Fruit fly (Drosophila melanogaster) whole organism, embryonic: ENCODE results near the gene flip.

Experiments
- CG1024 ChIP-seq: fragments of 200-800 bp; sonication (Bioruptor generic); IDR thresholded peaks from 2 replicates; pipeline ENCODE4 v1.3.6; 2022; ENCODE audit warnings: missing biosample characterization, missing genetic modification characterization
- CG10431 ChIP-seq: fragments of 200-800 bp; sonication (Bioruptor generic); optimal IDR thresholded peaks from 3 replicates; lab custom pipeline; 2018; ENCODE audit warnings: missing biosample characterization, mild to moderate bottlenecking, missing genetic modification characterization
- CG13287 ChIP-seq: fragments of 200-800 bp; sonication (Bioruptor generic); IDR thresholded peaks from 2 replicates; pipeline ENCODE4 v1.3.6; 2022; ENCODE audit warnings: missing biosample characterization, missing genetic modification characterization; ENCODE audit not compliant: partially characterized antibody
- CG13424 ChIP-seq: fragments of 200-800 bp; sonication (Bioruptor generic); optimal IDR thresholded peaks from 2 replicates; lab custom pipeline; 2019; ENCODE audit warnings: missing biosample characterization, mild to moderate bottlenecking, missing genetic modification characterization, moderate library complexity
- CG14441 ChIP-seq: fragments of 200-800 bp; sonication (Bioruptor generic); IDR thresholded peaks from 2 replicates; pipeline ENCODE4 v1.3.6; 2022; ENCODE audit warnings: missing biosample characterization, missing genetic modification characterization
- CG14860 ChIP-seq: fragments of 200-800 bp; sonication (Bioruptor generic); IDR thresholded peaks from 3 replicates; pipeline ENCODE4 v1.3.6; 2022; ENCODE audit warnings: missing biosample characterization, missing genetic modification characterization; ENCODE audit not compliant: partially characterized antibody
- CG15696 ChIP-seq: fragments of 200-800 bp; sonication (Bioruptor generic); optimal IDR thresholded peaks from 2 replicates; lab custom pipeline; 2019; ENCODE audit warnings: missing biosample characterization, mild to moderate bottlenecking, missing genetic modification characterization, moderate library complexity
- CG1603 ChIP-seq: fragments of 200-800 bp; sonication (Bioruptor generic); optimal IDR thresholded peaks from 2 replicates; lab custom pipeline; 2019; ENCODE audit warnings: missing biosample characterization, mild to moderate bottlenecking, missing genetic modification characterization, moderate library complexity
- CG16815 ChIP-seq: fragments of 200-800 bp; sonication (Bioruptor generic); optimal IDR thresholded peaks from 3 replicates; lab custom pipeline; 2017; ENCODE audit warnings: missing biosample characterization, mild to moderate bottlenecking, missing genetic modification characterization
- CG17829 ChIP-seq: fragments of 200-800 bp; optimal IDR thresholded peaks from 2 replicates; lab custom pipeline; 2019; ENCODE audit warnings: missing biosample characterization, mild to moderate bottlenecking, missing genetic modification characterization, moderate library complexity
- CG18262 ChIP-seq: fragments of 200-800 bp; optimal IDR thresholded peaks from 3 replicates; lab custom pipeline; 2019; ENCODE audit warnings: missing biosample characterization, mild to moderate bottlenecking, missing genetic modification characterization, moderate library complexity
- CG6254 ChIP-seq: fragments of 200-800 bp; sonication (Bioruptor generic); optimal IDR thresholded peaks from 3 replicates; lab custom pipeline; 2017; ENCODE audit warnings: mild to moderate bottlenecking, missing biosample characterization, missing genetic modification reagents, missing genetic modification characterization
- CG7745 ChIP-seq: fragments of 200-800 bp; sonication (Bioruptor generic); optimal IDR thresholded peaks from 2 replicates; lab custom pipeline; 2018; ENCODE audit warnings: missing biosample characterization, mild to moderate bottlenecking, missing genetic modification characterization, moderate library complexity
- CG7963 ChIP-seq: fragments of 200-800 bp; sonication (Bioruptor generic); IDR thresholded peaks from 3 replicates; pipeline ENCODE4 v1.3.6; 2022; ENCODE audit warnings: missing biosample characterization, missing genetic modification characterization; ENCODE audit not compliant: partially characterized antibody
- CG7987 ChIP-seq: fragments of 200-800 bp; sonication (Bioruptor generic); optimal IDR thresholded peaks from 2 replicates; lab custom pipeline; 2018; ENCODE audit warnings: missing biosample characterization, mild to moderate bottlenecking, missing genetic modification characterization, moderate library complexity
- CG8388 ChIP-seq: fragments of 200-800 bp; sonication (Bioruptor generic); optimal IDR thresholded peaks from 2 replicates; lab custom pipeline; 2019; ENCODE audit warnings: missing biosample characterization, mild to moderate bottlenecking, missing genetic modification characterization, moderate library complexity
- CG8924 ChIP-seq: fragments of 200-800 bp; optimal IDR thresholded peaks from 3 replicates; lab custom pipeline; 2019; ENCODE audit warnings: missing biosample characterization, mild to moderate bottlenecking, missing genetic modification characterization, moderate library complexity
- D ChIP-seq, 2 experiments: fragments of 200-800 bp in 1 of 2; fragments of >200 bp in 1 of 2; sonication (Bioruptor generic) in 1 of 2; optimal IDR thresholded peaks; 2 replicates in 1 of 2; 3 replicates in 1 of 2; lab custom pipeline; 2017; ENCODE audit warnings: mild to moderate bottlenecking in 1 of 2, missing biosample characterization in 1 of 2, missing genetic modification characterization in 1 of 2, missing genetic modification reagents in 1 of 2
- Dfd ChIP-seq, 2 experiments: fragments of >200 bp; optimal IDR thresholded peaks; 2 replicates each; lab custom pipeline; 2017; ENCODE audit warnings: missing biosample characterization in 2 of 2, missing genetic modification characterization in 2 of 2
- E2f1 ChIP-seq: fragments of 200-800 bp; sonication (Bioruptor generic); IDR thresholded peaks from 2 replicates; pipeline ENCODE4 v1.3.6; 2022; ENCODE audit warnings: missing biosample characterization, missing genetic modification characterization
- Elba2 ChIP-seq: fragments of 200-800 bp; sonication (Bioruptor generic); optimal IDR thresholded peaks from 3 replicates; lab custom pipeline; 2016; ENCODE audit warnings: missing biosample characterization, missing genetic modification characterization
- Ets97D ChIP-seq: fragments of 200-800 bp; sonication (Bioruptor generic); optimal IDR thresholded peaks from 3 replicates; lab custom pipeline; 2016; ENCODE audit warnings: missing biosample characterization, missing genetic modification characterization
- HmgZ ChIP-seq: fragments of 200-800 bp; sonication (Bioruptor generic); optimal IDR thresholded peaks from 2 replicates; lab custom pipeline; 2018; ENCODE audit warnings: missing biosample characterization, mild to moderate bottlenecking, missing genetic modification characterization
- Hmr ChIP-seq: fragments of 200-800 bp; sonication (Bioruptor generic); optimal IDR thresholded peaks from 3 replicates; lab custom pipeline; 2017; ENCODE audit warnings: mild to moderate bottlenecking, missing biosample characterization, missing genetic modification reagents, missing genetic modification characterization
- Kr ChIP-seq: fragments of 200-800 bp; sonication (Bioruptor generic); optimal IDR thresholded peaks from 2 replicates; lab custom pipeline; 2017; ENCODE audit warnings: missing biosample characterization, mild to moderate bottlenecking, missing genetic modification characterization
- Lhr ChIP-seq: fragments of 200-800 bp; sonication (Bioruptor generic); optimal IDR thresholded peaks from 3 replicates; lab custom pipeline; 2017; ENCODE audit warnings: mild to moderate bottlenecking, missing biosample characterization, missing genetic modification reagents, missing genetic modification characterization
- MBD-R2 ChIP-seq: fragments of 200-800 bp; sonication (Bioruptor generic); IDR thresholded peaks from 2 replicates; pipeline ENCODE4 v1.3.6; 2022; ENCODE audit warnings: missing biosample characterization, missing genetic modification characterization
- MTF-1 ChIP-seq: fragments of 200-800 bp; sonication (Bioruptor generic); optimal IDR thresholded peaks from 2 replicates; lab custom pipeline; 2018; ENCODE audit warnings: missing biosample characterization, mild to moderate bottlenecking, missing genetic modification characterization, borderline replicate concordance
- Meics ChIP-seq: fragments of 200-800 bp; sonication (Bioruptor generic); optimal IDR thresholded peaks from 2 replicates; lab custom pipeline; 2017; ENCODE audit warnings: missing biosample characterization, mild to moderate bottlenecking, missing genetic modification characterization
- Nf-YA ChIP-seq: fragments of 200-800 bp; sonication (Bioruptor generic); IDR thresholded peaks from 2 replicates; pipeline ENCODE4 v1.3.6; 2022; ENCODE audit warnings: missing biosample characterization, missing genetic modification characterization
- Oaz ChIP-seq: fragments of 200-800 bp; sonication (Bioruptor generic); IDR thresholded peaks from 2 replicates; pipeline ENCODE4 v1.3.6; 2022; ENCODE audit warnings: missing biosample characterization, missing genetic modification characterization
- Xbp1 ChIP-seq: fragments of 200-800 bp; sonication (Bioruptor generic); optimal IDR thresholded peaks from 3 replicates; lab custom pipeline; 2016; ENCODE audit warnings: missing biosample characterization, mild to moderate bottlenecking, missing genetic modification characterization
- Xrp1 ChIP-seq: fragments of 200-800 bp; sonication (Bioruptor generic); IDR thresholded peaks from 2 replicates; pipeline ENCODE4 v1.3.6; 2022; ENCODE audit warnings: missing biosample characterization, missing genetic modification characterization
- ac ChIP-seq: fragments of 200-800 bp; sonication (Bioruptor generic); optimal IDR thresholded peaks from 3 replicates; lab custom pipeline; 2017; ENCODE audit warnings: missing biosample characterization, mild to moderate bottlenecking, missing genetic modification characterization
- al ChIP-seq: fragments of 200-800 bp; sonication (Bioruptor generic); IDR thresholded peaks from 2 replicates; pipeline ENCODE4 v1.3.6; 2022; ENCODE audit warnings: missing biosample characterization, missing genetic modification characterization
- corto ChIP-seq: fragments of 200-800 bp; sonication (Bioruptor generic); optimal IDR thresholded peaks from 2 replicates; lab custom pipeline; 2016; ENCODE audit warnings: missing biosample characterization, mild to moderate bottlenecking, missing genetic modification characterization, moderate library complexity
- fu2 ChIP-seq: fragments of 200-800 bp; sonication (Bioruptor generic); optimal IDR thresholded peaks from 2 replicates; lab custom pipeline; 2016; ENCODE audit warnings: missing biosample characterization, missing genetic modification characterization
- her ChIP-seq: fragments of 200-800 bp; sonication (Bioruptor generic); optimal IDR thresholded peaks from 2 replicates; lab custom pipeline; 2016; ENCODE audit warnings: missing biosample characterization, missing genetic modification characterization
- mam ChIP-seq: fragments of 200-800 bp; sonication (Bioruptor generic); optimal IDR thresholded peaks from 3 replicates; lab custom pipeline; 2016; ENCODE audit warnings: missing biosample characterization, missing genetic modification characterization
- mirr ChIP-seq: fragments of 200-800 bp; sonication (Bioruptor generic); optimal IDR thresholded peaks from 3 replicates; lab custom pipeline; 2018; ENCODE audit warnings: missing biosample characterization, mild to moderate bottlenecking, missing genetic modification characterization
- mld ChIP-seq: fragments of 200-800 bp; sonication (Bioruptor generic); IDR thresholded peaks from 3 replicates; pipeline ENCODE4 v1.3.6; 2022; ENCODE audit warnings: missing biosample characterization, missing genetic modification characterization; ENCODE audit not compliant: partially characterized antibody
- nerfin-1 ChIP-seq: fragments of 200-800 bp; sonication (Bioruptor generic); optimal IDR thresholded peaks from 3 replicates; lab custom pipeline; 2019; ENCODE audit warnings: missing biosample characterization, mild to moderate bottlenecking, missing genetic modification characterization, moderate library complexity
- org-1 ChIP-seq: fragments of 200-800 bp; sonication (Bioruptor generic); optimal IDR thresholded peaks from 2 replicates; lab custom pipeline; 2017; ENCODE audit warnings: missing biosample characterization, missing genetic modification characterization
- otp ChIP-seq: fragments of 200-800 bp; sonication (Bioruptor generic); IDR thresholded peaks from 3 replicates; pipeline ENCODE4, ENCODE4 v1.3.6; 2022; ENCODE audit warnings: missing biosample characterization, missing genetic modification characterization
- sisA ChIP-seq: fragments of 200-800 bp; sonication (Bioruptor generic); IDR thresholded peaks from 2 replicates; pipeline ENCODE4 v1.3.6; 2022; ENCODE audit warnings: missing biosample characterization, missing genetic modification characterization
- sob ChIP-seq: fragments of 200-800 bp; sonication (Bioruptor generic); IDR thresholded peaks from 2 replicates; pipeline ENCODE4 v1.3.6; 2022; ENCODE audit warnings: missing biosample characterization, missing genetic modification characterization
- tio ChIP-seq: fragments of 200-800 bp; sonication (Bioruptor generic); optimal IDR thresholded peaks from 2 replicates; lab custom pipeline; 2017; ENCODE audit warnings: missing biosample characterization, missing genetic modification characterization, inconsistent platforms
- vnd ChIP-seq: fragments of 200-800 bp; sonication (Bioruptor generic); IDR thresholded peaks from 3 replicates; pipeline ENCODE4 v1.3.6; 2022; ENCODE audit warnings: missing biosample characterization, missing genetic modification characterization; ENCODE audit not compliant: partially characterized antibody
- zen2 ChIP-seq: fragments of 200-800 bp; sonication (Bioruptor generic); IDR thresholded peaks from 3 replicates; pipeline ENCODE4 v1.3.6; 2022; ENCODE audit warnings: missing biosample characterization, missing genetic modification characterization; ENCODE audit not compliant: partially characterized antibody

The flip gene

DNA sequence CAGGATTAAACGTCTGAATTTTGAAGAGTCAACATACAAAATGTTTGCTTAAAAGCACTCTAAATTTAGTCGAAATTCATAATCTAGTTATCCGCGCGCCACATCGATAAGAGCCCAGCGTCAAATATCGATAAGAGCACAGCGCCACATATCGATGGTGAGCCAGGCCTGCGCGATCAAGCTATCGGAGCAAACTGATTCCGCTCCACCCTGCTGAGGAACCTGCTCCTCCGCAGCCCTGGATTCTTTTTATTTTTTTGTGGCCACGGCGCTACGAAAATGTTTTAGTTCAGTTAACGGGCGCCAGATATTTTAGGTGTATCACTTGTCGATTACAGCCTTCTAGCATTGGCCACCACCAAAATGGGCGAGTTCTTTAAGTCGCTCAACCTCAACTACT lies 56.9 kb downstream of the flip start (continued):
- TF ChIP-seq CG16815 (GFP tag; lab: Kevin White, UChicago): no peak
- TF ChIP-seq CG1024 (GFP tag; lab: Robert Waterston, UW): no peak; the same call in 1 of the 2 replicates
- 0 out of 2 replicates have a peak, but pooled peaks have one; percentile 14 for TF ChIP-seq sisA (GFP tag; lab: Robert Waterston, UW)
- TF ChIP-seq CG14860 (GFP tag; lab: Robert Waterston, UW): peak; percentile 96
- no peak for TF ChIP-seq CG6254 (GFP tag; lab: Kevin White, UChicago)
- TF ChIP-seq al (GFP tag; lab: Robert Waterston, UW): 0 out of 2 replicates have a peak, but pooled peaks have one; percentile 10
- peak; percentile 70 for TF ChIP-seq CG17829 (tag; lab: Kevin White, UChicago)
- TF ChIP-seq corto (GFP tag; lab: Kevin White, UChicago): no peak
- TF ChIP-seq CG7987 (GFP tag; lab: Kevin White, UChicago): peak; percentile 22
- TF ChIP-seq E2f1 (GFP tag; lab: Robert Waterston, UW): no peak
- TF ChIP-seq Ets97D: peak; percentile 70
- TF ChIP-seq ac (GFP tag; lab: Kevin White, UChicago): no peak
- no peak for TF ChIP-seq Elba2 (GFP tag; lab: Kevin White, UChicago)
- no peak for TF ChIP-seq CG14441
- no peak for TF ChIP-seq CG8924 (tag; lab: Kevin White, UChicago)
- no peak for TF ChIP-seq Oaz (GFP tag; lab: Robert Waterston, UW)
- TF ChIP-seq mam (GFP tag; lab: Kevin White, UChicago): peak; percentile 64
- TF ChIP-seq tio (GFP tag; lab: Kevin White, UChicago): no peak
- peak; percentile 99 for TF ChIP-seq CG13287 (GFP tag; lab: Robert Waterston, UW)
- TF ChIP-seq Dfd (GFP tag; optimal IDR thresholded peaks at IDR 0.05; lab: Kevin White, UChicago): no peak
- peak; percentile 88 for TF ChIP-seq Lhr
- TF ChIP-seq CG7745 (tag; lab: Kevin White, UChicago): no peak
- peak; percentile 14 for TF ChIP-seq D (optimal IDR thresholded peaks at IDR 0.05; lab: Kevin White, UChicago)
- no peak for TF ChIP-seq D (GFP tag; optimal IDR thresholded peaks at IDR 0.05; lab: Kevin White, UChicago)
- TF ChIP-seq MBD-R2: peak; percentile 93
- peak; percentile 74 for TF ChIP-seq Hmr
- no peak for TF ChIP-seq Meics (GFP tag; lab: Kevin White, UChicago)
- TF ChIP-seq Kr (GFP tag; lab: Kevin White, UChicago): no peak
- no peak for TF ChIP-seq mirr (GFP tag; lab: Kevin White, UChicago)
- no peak for TF ChIP-seq org-1 (GFP tag; lab: Kevin White, UChicago)
- TF ChIP-seq mld (GFP tag; lab: Robert Waterston, UW): peak; percentile 98
- TF ChIP-seq CG1603 (tag; lab: Kevin White, UChicago): peak; percentile 78
- no peak for TF ChIP-seq CG18262 (tag; lab: Kevin White, UChicago)
- peak; percentile 97 for TF ChIP-seq CG7963
- TF ChIP-seq vnd (GFP tag; lab: Robert Waterston, UW): peak; percentile 97
- peak; percentile 14 for TF ChIP-seq CG13424
- no peak for TF ChIP-seq otp
- no peak for TF ChIP-seq CG10431 (GFP tag; lab: Kevin White, UChicago)
- TF ChIP-seq MTF-1: no peak
- peak; percentile 71 for TF ChIP-seq her (GFP tag; lab: Kevin White, UChicago)
- TF ChIP-seq HmgZ: peak; percentile 74
- TF ChIP-seq Xbp1 (GFP tag; lab: Kevin White, UChicago): peak; percentile 55
- TF ChIP-seq Xrp1 (GFP tag; lab: Robert Waterston, UW): peak; percentile 7; the same call in 1 of the 2 replicates
- no peak for TF ChIP-seq nerfin-1 (tag; lab: Kevin White, UChicago)
- peak; percentile 74 for TF ChIP-seq sob (GFP tag; lab: Robert Waterston, UW)
- TF ChIP-seq CG8388 (GFP tag; lab: Kevin White, UChicago): no peak
- TF ChIP-seq fu2 (GFP tag; lab: Kevin White, UChicago): peak; percentile 54
- no peak for TF ChIP-seq Nf-YA (GFP tag; lab: Robert Waterston, UW)
- TF ChIP-seq CG15696 (tag; lab: Kevin White, UChicago): peak; percentile 7
- peak; percentile 97 for TF ChIP-seq zen2 (GFP tag; lab: Robert Waterston, UW)
